Fruit fly (Drosophila melanogaster) whole organism, embryonic: Measurements from ENCODE around the gene CG42465.

Experiments used
- Adf1 ChIP-seq: fragments of 200-800 bp; sonication (Bioruptor generic); IDR thresholded peaks from 2 replicates; pipeline ENCODE4 v1.3.6; 2022; ENCODE audit warnings: missing biosample characterization, missing genetic modification characterization
- Antp ChIP-seq: fragments of 200-800 bp; sonication (Bioruptor generic); optimal IDR thresholded peaks from 3 replicates; lab custom pipeline; 2016; ENCODE audit warnings: missing biosample characterization, missing genetic modification characterization
- Bdp1 ChIP-seq: fragments of 200-800 bp; sonication (Bioruptor generic); optimal IDR thresholded peaks from 3 replicates; lab custom pipeline; 2016; ENCODE audit warnings: missing biosample characterization, missing genetic modification characterization
- Bteb2 ChIP-seq: fragments of 200-800 bp; sonication (Bioruptor generic); optimal IDR thresholded peaks from 2 replicates; lab custom pipeline; 2016; ENCODE audit warnings: missing biosample characterization, missing genetic modification characterization
- CG10959 ChIP-seq: fragments of 200-800 bp; sonication (Bioruptor generic); IDR thresholded peaks from 2 replicates; pipeline ENCODE4 v1.3.6; 2022; ENCODE audit warnings: missing biosample characterization, missing genetic modification characterization
- CG11456 ChIP-seq: fragments of 200-800 bp; sonication (Bioruptor generic); IDR thresholded peaks from 3 replicates; pipeline ENCODE4 v1.3.6; 2022; ENCODE audit warnings: missing biosample characterization, missing genetic modification characterization
- CG11723 ChIP-seq: fragments of 200-800 bp; sonication (Bioruptor generic); optimal IDR thresholded peaks from 2 replicates; lab custom pipeline; 2017; ENCODE audit warnings: missing biosample characterization, mild to moderate bottlenecking, missing genetic modification characterization
- CG12236 ChIP-seq: fragments of 200-800 bp; sonication (Bioruptor generic); optimal IDR thresholded peaks from 2 replicates; lab custom pipeline; 2016; ENCODE audit warnings: missing biosample characterization, missing genetic modification characterization
- CG13287 ChIP-seq: fragments of 200-800 bp; sonication (Bioruptor generic); IDR thresholded peaks from 2 replicates; pipeline ENCODE4 v1.3.6; 2022; ENCODE audit warnings: missing biosample characterization, missing genetic modification characterization; ENCODE audit not compliant: partially characterized antibody
- CG13624 ChIP-seq: fragments of 200-800 bp; sonication (Bioruptor generic); optimal IDR thresholded peaks from 2 replicates; lab custom pipeline; 2016; ENCODE audit warnings: missing biosample characterization, missing genetic modification characterization
- CG14710 ChIP-seq: fragments of 200-800 bp; sonication (Bioruptor generic); optimal IDR thresholded peaks from 3 replicates; lab custom pipeline; 2019; ENCODE audit warnings: missing biosample characterization, mild to moderate bottlenecking, missing genetic modification characterization, moderate library complexity
- CG1603 ChIP-seq: fragments of 200-800 bp; sonication (Bioruptor generic); optimal IDR thresholded peaks from 2 replicates; lab custom pipeline; 2019; ENCODE audit warnings: missing biosample characterization, mild to moderate bottlenecking, missing genetic modification characterization, moderate library complexity
- CG17186 ChIP-seq: fragments of 200-800 bp; sonication (Bioruptor generic); optimal IDR thresholded peaks from 3 replicates; lab custom pipeline; 2017; ENCODE audit warnings: missing biosample characterization, missing genetic modification reagents, missing genetic modification characterization
- CG17385 ChIP-seq: fragments of 200-800 bp; sonication (Bioruptor generic); optimal IDR thresholded peaks from 3 replicates; lab custom pipeline; 2018; ENCODE audit warnings: missing biosample characterization, mild to moderate bottlenecking, missing genetic modification characterization
- CG17568 ChIP-seq: fragments of 200-800 bp; sonication (Bioruptor generic); optimal IDR thresholded peaks from 2 replicates; lab custom pipeline; 2018; ENCODE audit warnings: missing biosample characterization, mild to moderate bottlenecking, missing genetic modification characterization, moderate library complexity
- CG17829 ChIP-seq: fragments of 200-800 bp; optimal IDR thresholded peaks from 2 replicates; lab custom pipeline; 2019; ENCODE audit warnings: missing biosample characterization, mild to moderate bottlenecking, missing genetic modification characterization, moderate library complexity
- CG18011 ChIP-seq: fragments of 200-800 bp; sonication (Bioruptor generic); optimal IDR thresholded peaks from 2 replicates; lab custom pipeline; 2017; ENCODE audit warnings: missing biosample characterization, missing genetic modification characterization, mild to moderate bottlenecking, moderate library complexity, missing genotype
- CG2129 ChIP-seq: fragments of 200-800 bp; sonication (Bioruptor generic); IDR thresholded peaks from 2 replicates; pipeline ENCODE4 v1.3.6; 2022; ENCODE audit warnings: missing biosample characterization, missing genetic modification characterization; ENCODE audit not compliant: partially characterized antibody
- CG2875 ChIP-seq: fragments of 200-800 bp; sonication (Bioruptor generic); optimal IDR thresholded peaks from 2 replicates; lab custom pipeline; 2017; ENCODE audit warnings: missing biosample characterization, mild to moderate bottlenecking, missing genetic modification characterization, missing genetic modification reagents
- CG31388 ChIP-seq: fragments of 200-800 bp; sonication (Bioruptor generic); optimal IDR thresholded peaks from 2 replicates; lab custom pipeline; 2016; ENCODE audit warnings: missing biosample characterization, missing genetic modification characterization
- CG43689 ChIP-seq: fragments of 200-800 bp; sonication (Bioruptor generic); IDR thresholded peaks from 2 replicates; pipeline ENCODE4 v1.3.6; 2022; ENCODE audit warnings: missing biosample characterization, missing genetic modification characterization
- CG4617 ChIP-seq: fragments of 200-800 bp; sonication (Bioruptor generic); optimal IDR thresholded peaks from 3 replicates; lab custom pipeline; 2016; ENCODE audit warnings: missing biosample characterization, missing genetic modification characterization, borderline replicate concordance
- CG5245 ChIP-seq: fragments of 200-800 bp; sonication (Bioruptor generic); optimal IDR thresholded peaks from 3 replicates; lab custom pipeline; 2016; ENCODE audit warnings: missing biosample characterization, missing genetic modification characterization
- CG7556 ChIP-seq: fragments of 200-800 bp; sonication (Bioruptor generic); optimal IDR thresholded peaks from 2 replicates; lab custom pipeline; 2017; ENCODE audit warnings: missing biosample characterization, mild to moderate bottlenecking, missing genetic modification characterization
- CG7963 ChIP-seq: fragments of 200-800 bp; sonication (Bioruptor generic); IDR thresholded peaks from 3 replicates; pipeline ENCODE4 v1.3.6; 2022; ENCODE audit warnings: missing biosample characterization, missing genetic modification characterization; ENCODE audit not compliant: partially characterized antibody
- Lhr ChIP-seq: fragments of 200-800 bp; sonication (Bioruptor generic); optimal IDR thresholded peaks from 3 replicates; lab custom pipeline; 2017; ENCODE audit warnings: mild to moderate bottlenecking, missing biosample characterization, missing genetic modification reagents, missing genetic modification characterization
- MBD-R2 ChIP-seq: fragments of 200-800 bp; sonication (Bioruptor generic); IDR thresholded peaks from 2 replicates; pipeline ENCODE4 v1.3.6; 2022; ENCODE audit warnings: missing biosample characterization, missing genetic modification characterization
- NC2β ChIP-seq: fragments of 200-800 bp; sonication (Bioruptor generic); optimal IDR thresholded peaks from 2 replicates; lab custom pipeline; 2016; ENCODE audit warnings: missing biosample characterization, missing genetic modification characterization
- Poxn ChIP-seq: fragments of 200-800 bp; sonication (Bioruptor generic); IDR thresholded peaks from 2 replicates; pipeline ENCODE4 v1.3.6; 2022; ENCODE audit warnings: missing biosample characterization, missing genetic modification characterization
- Sox102F ChIP-seq: fragments of 200-800 bp; sonication (Bioruptor generic); optimal IDR thresholded peaks from 2 replicates; lab custom pipeline; 2018; ENCODE audit warnings: missing biosample characterization, mild to moderate bottlenecking, missing genetic modification characterization, moderate library complexity
- Stat92E ChIP-seq, 3 experiments: fragments of >200 bp in 2 of 3; fragments of 200-800 bp in 1 of 3; sonication (Bioruptor generic) in 1 of 3; optimal IDR thresholded peaks; 2 replicates each; lab custom pipeline; 2017 to 2019; ENCODE audit warnings: missing biosample characterization in 3 of 3, missing genetic modification characterization in 3 of 3, mild to moderate bottlenecking in 1 of 3, moderate library complexity in 1 of 3
- ab ChIP-seq: fragments of 200-800 bp; sonication (Bioruptor generic); optimal IDR thresholded peaks from 2 replicates; lab custom pipeline; 2016; ENCODE audit warnings: missing biosample characterization, missing genetic modification characterization
- ase ChIP-seq: fragments of 200-800 bp; sonication (Bioruptor generic); IDR thresholded peaks from 3 replicates; pipeline ENCODE4 v1.3.6; 2022; ENCODE audit warnings: missing biosample characterization, missing genetic modification characterization
- az2 ChIP-seq: fragments of 200-800 bp; sonication (Bioruptor generic); optimal IDR thresholded peaks from 3 replicates; lab custom pipeline; 2016; ENCODE audit warnings: missing biosample characterization, missing genetic modification characterization
- fd96Cb ChIP-seq: fragments of 200-800 bp; sonication (Bioruptor generic); optimal IDR thresholded peaks from 2 replicates; lab custom pipeline; 2018; ENCODE audit warnings: missing biosample characterization, mild to moderate bottlenecking, missing genetic modification characterization, moderate library complexity
- gsb-n ChIP-seq: fragments of 200-800 bp; sonication (Bioruptor generic); optimal IDR thresholded peaks from 3 replicates; lab custom pipeline; 2018; ENCODE audit warnings: missing biosample characterization, mild to moderate bottlenecking, missing genetic modification characterization
- h ChIP-seq: fragments of >200 bp; optimal IDR thresholded peaks from 2 replicates; lab custom pipeline; 2017
- nau ChIP-seq: fragments of 200-800 bp; sonication (Bioruptor generic); optimal IDR thresholded peaks from 3 replicates; lab custom pipeline; 2017; ENCODE audit warnings: missing biosample characterization, mild to moderate bottlenecking, missing genetic modification characterization, missing genetic modification reagents
- pho ChIP-seq: fragments of 200-800 bp; sonication (Bioruptor generic); optimal IDR thresholded peaks from 2 replicates; lab custom pipeline; 2016; ENCODE audit warnings: missing biosample characterization, missing genetic modification characterization
- psq ChIP-seq: fragments of 200-800 bp; sonication (Bioruptor generic); optimal IDR thresholded peaks from 2 replicates; lab custom pipeline; 2017; ENCODE audit warnings: missing biosample characterization, missing genetic modification characterization
- row ChIP-seq: fragments of 200-800 bp; sonication (Bioruptor generic); IDR thresholded peaks from 3 replicates; pipeline ENCODE4 v1.3.6; 2022; ENCODE audit warnings: missing biosample characterization, missing genetic modification characterization
- scrt ChIP-seq: fragments of 200-800 bp; sonication (Bioruptor generic); optimal IDR thresholded peaks from 2 replicates; lab custom pipeline; 2018; ENCODE audit warnings: missing biosample characterization, mild to moderate bottlenecking, missing genetic modification characterization, moderate library complexity
- ssp ChIP-seq: fragments of 200-800 bp; sonication (Bioruptor generic); IDR thresholded peaks from 2 replicates; pipeline ENCODE4 v1.3.6; 2022; ENCODE audit warnings: missing biosample characterization, missing genetic modification characterization
- tna ChIP-seq: fragments of 200-800 bp; sonication (Bioruptor generic); IDR thresholded peaks from 2 replicates; pipeline ENCODE4 v1.3.6; 2022; ENCODE audit warnings: missing biosample characterization, missing genetic modification characterization; ENCODE audit not compliant: partially characterized antibody
- toy ChIP-seq: fragments of 200-800 bp; sonication (Bioruptor generic); IDR thresholded peaks from 2 replicates; pipeline ENCODE4 v1.3.6; 2022; ENCODE audit warnings: missing biosample characterization, missing genetic modification characterization
- trh ChIP-seq: fragments of 200-800 bp; sonication (Bioruptor generic); optimal IDR thresholded peaks from 2 replicates; lab custom pipeline; 2016; ENCODE audit warnings: missing biosample characterization, missing genetic modification characterization
- vvl ChIP-seq: fragments of 200-800 bp; sonication (Bioruptor generic); IDR thresholded peaks from 2 replicates; pipeline ENCODE4 v1.3.6; 2022; ENCODE audit warnings: missing biosample characterization, missing genetic modification characterization
- z ChIP-seq: fragments of 200-800 bp; sonication (Bioruptor generic); IDR thresholded peaks from 3 replicates; pipeline ENCODE4 v1.3.6; 2022; ENCODE audit warnings: missing biosample characterization, missing genetic modification characterization
- zen ChIP-seq: fragments of 200-800 bp; sonication (Bioruptor generic); optimal IDR thresholded peaks from 3 replicates; lab custom pipeline; 2018; ENCODE audit warnings: missing biosample characterization, mild to moderate bottlenecking, missing genetic modification characterization, moderate library complexity
- zf30C ChIP-seq: fragments of 200-800 bp; sonication (Bioruptor generic); optimal IDR thresholded peaks from 3 replicates; lab custom pipeline; 2018; ENCODE audit warnings: missing biosample characterization, mild to moderate bottlenecking, missing genetic modification characterization
- zfh2 ChIP-seq: fragments of 200-800 bp; sonication (Bioruptor generic); optimal IDR thresholded peaks from 2 replicates; lab custom pipeline; 2016; ENCODE audit warnings: missing biosample characterization, missing genetic modification characterization

Gene CG42465

DNA sequence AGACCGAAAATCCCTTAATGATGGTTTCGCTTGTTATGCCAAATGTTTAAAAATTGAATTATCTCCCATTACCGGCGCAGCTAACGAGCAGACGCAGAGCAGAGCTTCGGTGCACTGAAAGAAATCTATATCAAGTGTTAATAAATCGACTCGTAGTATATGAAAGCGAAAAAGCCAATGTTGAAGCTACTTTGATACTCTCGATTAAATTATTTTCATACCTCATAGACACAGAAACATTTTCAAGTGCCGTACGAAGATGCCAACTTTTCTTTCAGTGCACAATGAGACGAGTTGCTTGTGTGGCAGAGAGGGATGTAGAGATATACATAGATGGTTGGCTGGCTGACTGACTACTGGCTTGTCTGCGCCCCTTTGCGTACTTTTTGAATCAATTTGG is 24.2 kb upstream of the CG42465 start (continued):
- TF ChIP-seq CG4617 (GFP tag; lab: Kevin White, UChicago) (no peak), fd96Cb (tag; lab: Kevin White, UChicago) (peak; percentile 55), CG17568 (GFP tag; lab: Kevin White, UChicago) (no peak), zen (peak; percentile 64), Poxn (GFP tag; lab: Robert Waterston, UW) (no peak), CG2875 (GFP tag; lab: Kevin White, UChicago) (peak; percentile 13), h (no peak), row (GFP tag; lab: Robert Waterston, UW) (peak; percentile 61; the same call in 2 of the 3 replicates), CG14710 (tag; lab: Kevin White, UChicago) (peak; percentile 41), tna (no peak), CG11723 (GFP tag; lab: Kevin White, UChicago) (no peak), ab (no peak), pho (GFP tag; lab: Kevin White, UChicago) (no peak), CG2129 (GFP tag; lab: Robert Waterston, UW) (no peak), ase (GFP tag; lab: Robert Waterston, UW) (0 out of 3 replicates have a peak, but pooled peaks have one; percentile 35), Bteb2 (GFP tag; lab: Kevin White, UChicago) (no peak), CG13287 (GFP tag; lab: Robert Waterston, UW) (no peak), trh (GFP tag; lab: Kevin White, UChicago) (no peak), CG7556 (GFP tag; lab: Kevin White, UChicago) (no peak), zf30C (GFP tag; lab: Kevin White, UChicago) (peak; percentile 14), ssp (no peak), psq (GFP tag; lab: Kevin White, UChicago) (no peak), gsb-n (tag; lab: Kevin White, UChicago) (peak; percentile 35), scrt (GFP tag; lab: Kevin White, UChicago) (no peak), Stat92E (GFP tag; optimal IDR thresholded peaks at IDR 0.05; lab: Kevin White, UChicago) (no peak), nau (no peak), CG17385 (GFP tag; lab: Kevin White, UChicago) (no peak), CG5245 (peak; percentile 30), MBD-R2 (GFP tag; lab: Robert Waterston, UW) (no peak), NC2β (GFP tag; lab: Kevin White, UChicago) (no peak), CG12236 (GFP tag; lab: Kevin White, UChicago) (no peak), CG11456 (GFP tag; lab: Robert Waterston, UW) (no peak), Antp (GFP tag; lab: Kevin White, UChicago) (peak; percentile 20), toy (GFP tag; lab: Robert Waterston, UW) (no peak), CG31388 (no peak), CG17186 (no peak), CG10959 (GFP tag; lab: Robert Waterston, UW) (peak; percentile 55), CG1603 (peak; percentile 57), CG17829 (tag; lab: Kevin White, UChicago) (peak; percentile 52), CG13624 (GFP tag; lab: Kevin White, UChicago) (no peak), CG43689 (GFP tag; lab: Robert Waterston, UW) (no peak), az2 (peak; percentile 6), Sox102F (peak; percentile 25), Lhr (peak; percentile 1), CG7963 (no peak), CG18011 (no peak), zfh2 (no peak), z (GFP tag; lab: Robert Waterston, UW) (no peak), vvl (GFP tag; lab: Robert Waterston, UW) (0 out of 2 replicates have a peak, but pooled peaks have one; percentile 19), Bdp1 (no peak), Adf1 (GFP tag; lab: Robert Waterston, UW) (no peak)
